Fruit fly (Drosophila melanogaster) whole organism, embryonic: ENCODE measurements around the gene CG14354.

Source experiments
- Antp ChIP-seq: fragments of 200-800 bp; sonication (Bioruptor generic); optimal IDR thresholded peaks from 3 replicates; lab custom pipeline; 2016; ENCODE audit warnings: missing biosample characterization, missing genetic modification characterization
- CG10147 ChIP-seq: fragments of 200-800 bp; sonication (Bioruptor generic); optimal IDR thresholded peaks from 2 replicates; lab custom pipeline; 2019; ENCODE audit warnings: missing biosample characterization, mild to moderate bottlenecking, missing genetic modification characterization, moderate library complexity
- CG10274 ChIP-seq: fragments of 200-800 bp; sonication (Bioruptor generic); optimal IDR thresholded peaks from 3 replicates; lab custom pipeline; 2017; ENCODE audit warnings: missing biosample characterization, mild to moderate bottlenecking, missing genetic modification characterization
- CG11560 ChIP-seq: fragments of 200-800 bp; sonication (Bioruptor generic); IDR thresholded peaks from 3 replicates; pipeline ENCODE4 v1.3.6; 2022; ENCODE audit warnings: missing biosample characterization, missing genetic modification characterization
- CG11723 ChIP-seq: fragments of 200-800 bp; sonication (Bioruptor generic); optimal IDR thresholded peaks from 2 replicates; lab custom pipeline; 2017; ENCODE audit warnings: missing biosample characterization, mild to moderate bottlenecking, missing genetic modification characterization
- CG12219 ChIP-seq: fragments of 200-800 bp; sonication (Bioruptor generic); optimal IDR thresholded peaks from 3 replicates; lab custom pipeline; 2018; ENCODE audit warnings: missing biosample characterization, mild to moderate bottlenecking, missing genetic modification characterization
- CG13123 ChIP-seq: fragments of 200-800 bp; sonication (Bioruptor generic); optimal IDR thresholded peaks from 2 replicates; lab custom pipeline; 2016; ENCODE audit warnings: missing biosample characterization, missing genetic modification characterization
- CG14710 ChIP-seq: fragments of 200-800 bp; sonication (Bioruptor generic); optimal IDR thresholded peaks from 3 replicates; lab custom pipeline; 2019; ENCODE audit warnings: missing biosample characterization, mild to moderate bottlenecking, missing genetic modification characterization, moderate library complexity
- CG17361 ChIP-seq: fragments of 200-800 bp; sonication (Bioruptor generic); IDR thresholded peaks from 3 replicates; pipeline ENCODE4 v1.3.6; 2022; ENCODE audit warnings: missing biosample characterization, missing genetic modification characterization
- CG17829 ChIP-seq: fragments of 200-800 bp; optimal IDR thresholded peaks from 2 replicates; lab custom pipeline; 2019; ENCODE audit warnings: missing biosample characterization, mild to moderate bottlenecking, missing genetic modification characterization, moderate library complexity
- CG18011 ChIP-seq: fragments of 200-800 bp; sonication (Bioruptor generic); optimal IDR thresholded peaks from 2 replicates; lab custom pipeline; 2017; ENCODE audit warnings: missing biosample characterization, missing genetic modification characterization, mild to moderate bottlenecking, moderate library complexity, missing genotype
- CG2120 ChIP-seq: fragments of 200-800 bp; sonication (Bioruptor generic); optimal IDR thresholded peaks from 3 replicates; lab custom pipeline; 2016; ENCODE audit warnings: missing biosample characterization, missing genetic modification characterization
- CG2202 ChIP-seq: fragments of 200-800 bp; sonication (Bioruptor generic); optimal IDR thresholded peaks from 2 replicates; lab custom pipeline; 2018; ENCODE audit warnings: missing biosample characterization, mild to moderate bottlenecking, missing genetic modification characterization
- CG32532 ChIP-seq: fragments of 200-800 bp; sonication (Bioruptor generic); IDR thresholded peaks from 2 replicates; pipeline ENCODE4 v1.3.6; 2022; ENCODE audit warnings: missing biosample characterization, missing genetic modification characterization
- CG4360 ChIP-seq: fragments of 200-800 bp; sonication (Bioruptor generic); IDR thresholded peaks from 2 replicates; pipeline ENCODE4 v1.3.6; 2022; ENCODE audit warnings: missing biosample characterization, missing genetic modification characterization
- CG7786 ChIP-seq: fragments of 200-800 bp; sonication (Bioruptor generic); optimal IDR thresholded peaks from 2 replicates; lab custom pipeline; 2016; ENCODE audit warnings: missing biosample characterization, missing genetic modification characterization
- CG8924 ChIP-seq: fragments of 200-800 bp; optimal IDR thresholded peaks from 3 replicates; lab custom pipeline; 2019; ENCODE audit warnings: missing biosample characterization, mild to moderate bottlenecking, missing genetic modification characterization, moderate library complexity
- Doc3 ChIP-seq: fragments of 200-800 bp; sonication (Bioruptor generic); IDR thresholded peaks from 3 replicates; pipeline ENCODE4 v1.3.6; 2022; ENCODE audit warnings: missing biosample characterization, missing genetic modification characterization; ENCODE audit not compliant: partially characterized antibody
- Fer1 ChIP-seq: fragments of 200-800 bp; sonication (Bioruptor generic); optimal IDR thresholded peaks from 2 replicates; lab custom pipeline; 2017; ENCODE audit warnings: missing biosample characterization, mild to moderate bottlenecking, missing genetic modification characterization
- Hey ChIP-seq: fragments of 200-800 bp; sonication (Bioruptor generic); optimal IDR thresholded peaks from 3 replicates; lab custom pipeline; 2018; ENCODE audit warnings: missing biosample characterization, mild to moderate bottlenecking, missing genetic modification characterization
- Hmr ChIP-seq: fragments of 200-800 bp; sonication (Bioruptor generic); optimal IDR thresholded peaks from 3 replicates; lab custom pipeline; 2017; ENCODE audit warnings: mild to moderate bottlenecking, missing biosample characterization, missing genetic modification reagents, missing genetic modification characterization
- Hr39 ChIP-seq: fragments of >200 bp; optimal IDR thresholded peaks from 2 replicates; lab custom pipeline; 2017
- Sry-δ ChIP-seq: fragments of 200-800 bp; sonication (Bioruptor generic); optimal IDR thresholded peaks from 2 replicates; lab custom pipeline; 2016; ENCODE audit warnings: missing biosample characterization, missing genetic modification characterization
- Ssrp ChIP-seq: fragments of 200-800 bp; sonication (Bioruptor generic); optimal IDR thresholded peaks from 2 replicates; lab custom pipeline; 2018; ENCODE audit warnings: missing biosample characterization, mild to moderate bottlenecking, missing genetic modification characterization, moderate library complexity
- TFAM ChIP-seq: fragments of 200-800 bp; sonication (Bioruptor generic); optimal IDR thresholded peaks from 2 replicates; lab custom pipeline; 2017; ENCODE audit warnings: missing biosample characterization, missing genetic modification characterization, inconsistent platforms
- cato ChIP-seq: fragments of 200-800 bp; sonication (Bioruptor generic); optimal IDR thresholded peaks from 2 replicates; lab custom pipeline; 2016; ENCODE audit warnings: missing biosample characterization, missing genetic modification characterization, borderline replicate concordance
- chinmo ChIP-seq: fragments of 200-800 bp; sonication (Bioruptor generic); IDR thresholded peaks from 4 replicates; pipeline ENCODE4 v1.3.6; 2022; ENCODE audit warnings: missing biosample characterization, missing genetic modification characterization; ENCODE audit not compliant: partially characterized antibody
- dpn ChIP-seq, 2 experiments: fragments of 200-800 bp; sonication (Bioruptor generic); optimal IDR thresholded peaks; 3 replicates each; lab custom pipeline; 2016; ENCODE audit warnings: missing biosample characterization in 2 of 2, missing genetic modification characterization in 2 of 2
- ems ChIP-seq: fragments of 200-800 bp; sonication (Bioruptor generic); optimal IDR thresholded peaks from 3 replicates; lab custom pipeline; 2016; ENCODE audit warnings: missing biosample characterization, missing genetic modification characterization
- gcm ChIP-seq: fragments of 200-800 bp; sonication (Bioruptor generic); optimal IDR thresholded peaks from 2 replicates; lab custom pipeline; 2019; ENCODE audit warnings: missing biosample characterization, mild to moderate bottlenecking, missing genetic modification characterization, moderate library complexity
- h ChIP-seq: fragments of >200 bp; optimal IDR thresholded peaks from 2 replicates; lab custom pipeline; 2017
- lola ChIP-seq, 3 experiments: fragments of >200 bp in 2 of 3; fragments of 200-800 bp in 1 of 3; sonication (Bioruptor generic) in 1 of 3; optimal IDR thresholded peaks; 2 replicates each; lab custom pipeline; 2017 to 2019; ENCODE audit warnings: missing biosample characterization in 3 of 3, missing genetic modification characterization in 3 of 3, mild to moderate bottlenecking in 1 of 3, moderate library complexity in 1 of 3
- sc ChIP-seq, 3 experiments: fragments of >200 bp in 2 of 3; fragments of 200-800 bp in 1 of 3; sonication (Bioruptor generic) in 1 of 3; optimal IDR thresholded peaks; 2 replicates in 2 of 3; 3 replicates in 1 of 3; lab custom pipeline; 2017; ENCODE audit warnings: mild to moderate bottlenecking in 1 of 3, missing biosample characterization in 1 of 3, missing genetic modification characterization in 1 of 3, missing genetic modification reagents in 1 of 3
- shn ChIP-seq: fragments of 200-800 bp; sonication (Bioruptor generic); optimal IDR thresholded peaks from 3 replicates; lab custom pipeline; 2016; ENCODE audit warnings: missing biosample characterization, missing genetic modification characterization
- tgo ChIP-seq: fragments of 200-800 bp; sonication (Bioruptor generic); IDR thresholded peaks from 3 replicates; pipeline ENCODE4 v1.3.6; 2022; ENCODE audit warnings: missing biosample characterization, missing genetic modification characterization

Gene CG14354

dm6 chr3R:25815179-25815578 lies at the start of gene CG14354:
CG14354 (plus strand) TSS chr3R:25815479.
- no peak for TF ChIP-seq Fer1 (GFP tag; lab: Kevin White, UChicago)
- TF ChIP-seq Hey (tag; lab: Kevin White, UChicago), result no peak
- TF ChIP-seq cato (GFP tag; lab: Kevin White, UChicago), result no peak
- TF ChIP-seq TFAM (GFP tag; lab: Kevin White, UChicago), result no peak
- TF ChIP-seq gcm (GFP tag; lab: Kevin White, UChicago), result no peak
- no peak for TF ChIP-seq CG32532 (GFP tag; lab: Robert Waterston, UW)
- TF ChIP-seq CG12219 (GFP tag; lab: Kevin White, UChicago), result no peak
- TF ChIP-seq, all 482 proteins: peak for 0

dm6 chr3R:25775269-25775668 lies 40.0 kb upstream of the CG14354 start, which contains the start of the genes CG17197 and CG17198:
CG17197 (minus strand) TSS chr3R:25775369.
CG17198 (minus strand) TSS chr3R:25775369.
- no peak for TF ChIP-seq Hr39
- no peak for TF ChIP-seq CG2202 (tag; lab: Kevin White, UChicago)
- no peak for TF ChIP-seq sc (optimal IDR thresholded peaks at IDR 0.05; lab: Kevin White, UChicago)
- no peak for TF ChIP-seq sc (GFP tag; optimal IDR thresholded peaks at IDR 0.05; lab: Kevin White, UChicago)
- TF ChIP-seq CG18011, result no peak
- no peak for TF ChIP-seq h
- TF ChIP-seq CG4360, result no peak
- no peak for TF ChIP-seq CG10274 (GFP tag; lab: Kevin White, UChicago)
- TF ChIP-seq CG13123 (GFP tag; lab: Kevin White, UChicago), result no peak
- TF ChIP-seq chinmo (GFP tag; lab: Robert Waterston, UW), result no peak
- TF ChIP-seq lola (GFP tag; optimal IDR thresholded peaks at IDR 0.05; lab: Kevin White, UChicago), result no peak
- no peak for TF ChIP-seq Hmr (GFP tag; lab: Kevin White, UChicago)
- no peak for TF ChIP-seq shn (GFP tag; lab: Kevin White, UChicago)
- no peak for TF ChIP-seq Sry-δ (GFP tag; lab: Kevin White, UChicago)

dm6 chr3R:25776137-25776536 lies 39.1 kb upstream of the CG14354 start, which contains the start of gene CG17196:
CG17196 (minus strand) TSS chr3R:25776237.
- no peak for TF ChIP-seq dpn (GFP tag; optimal IDR thresholded peaks at IDR 0.05; lab: Kevin White, UChicago)
- TF ChIP-seq ems (GFP tag; lab: Kevin White, UChicago), result no peak
- TF ChIP-seq CG7786 (GFP tag; lab: Kevin White, UChicago), result no peak
- no peak for TF ChIP-seq CG2120
- TF ChIP-seq Antp (GFP tag; lab: Kevin White, UChicago), result no peak

dm6 chr3R:25777098-25777497 lies 38.2 kb upstream of the CG14354 start, which contains the start of gene CG17195:
CG17195 (minus strand) TSS chr3R:25777198.
- TF ChIP-seq CG11560 (tag; lab: Robert Waterston, UW) (no peak), tgo (GFP tag; lab: Robert Waterston, UW) (no peak), CG17361 (GFP tag; lab: Robert Waterston, UW) (no peak), CG11723 (no peak), chinmo (GFP tag; lab: Robert Waterston, UW) (no peak), CG17829 (tag; lab: Kevin White, UChicago) (no peak), Sry-δ (GFP tag; lab: Kevin White, UChicago) (no peak), Doc3 (GFP tag; lab: Robert Waterston, UW) (no peak), Ssrp (no peak), CG14710 (tag; lab: Kevin White, UChicago) (no peak), CG8924 (tag; lab: Kevin White, UChicago) (no peak), CG10147 (GFP tag; lab: Kevin White, UChicago) (no peak), sc (optimal IDR thresholded peaks at IDR 0.05; lab: Kevin White, UChicago) (no peak), sc (GFP tag; optimal IDR thresholded peaks at IDR 0.05; lab: Kevin White, UChicago) (no peak)
- TF ChIP-seq, all 482 proteins: peak for 0
